Fruit fly (Drosophila melanogaster): Measurements from ENCODE around the gene Coprox.

The Coprox gene

dm6 chr2L:6971597-6972036 is 7.4 kb downstream of the Coprox start, which contains the start of gene snRNP-U1-70K:
Gene snRNP-U1-70K (minus strand): TSS chr2L:6971737.
- TF ChIP-seq psq (optimal IDR thresholded peaks at IDR 0.05) (no peak), EcR (GFP tag; optimal IDR thresholded peaks at IDR 0.05) (no peak), Dll (optimal IDR thresholded peaks at IDR 0.05) (no peak), usp (GFP tag; optimal IDR thresholded peaks at IDR 0.05) (no peak), CG8478 (optimal IDR thresholded peaks at IDR 0.05) (no peak), pan (optimal IDR thresholded peaks at IDR 0.05) (no peak)

DNA sequence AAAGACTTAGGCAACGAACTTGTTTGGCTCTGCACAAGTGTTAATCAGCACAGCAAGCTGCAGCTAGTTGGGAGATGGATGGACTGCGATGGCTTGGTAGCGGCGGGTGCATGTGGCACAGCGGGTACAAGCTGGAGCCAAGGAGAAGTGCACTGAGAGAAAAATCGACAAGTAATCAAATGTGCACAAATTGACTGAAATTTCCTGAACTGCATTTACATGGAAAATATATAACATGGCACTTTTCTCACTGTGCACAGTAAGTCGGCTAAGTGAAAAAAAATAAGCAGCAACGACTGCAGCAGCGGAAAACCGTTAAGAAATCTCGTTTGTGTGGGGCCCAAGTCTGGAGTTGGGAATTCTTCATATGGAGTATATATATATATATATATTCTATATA is 26.9 kb downstream of the Coprox start:
- TF ChIP-seq CG8478 (optimal IDR thresholded peaks at IDR 0.05) (no peak), EcR (GFP tag; optimal IDR thresholded peaks at IDR 0.05) (no peak), pan (optimal IDR thresholded peaks at IDR 0.05) (no peak), psq (optimal IDR thresholded peaks at IDR 0.05) (no peak), usp (GFP tag; optimal IDR thresholded peaks at IDR 0.05) (no peak), Dll (optimal IDR thresholded peaks at IDR 0.05) (no peak)

DNA sequence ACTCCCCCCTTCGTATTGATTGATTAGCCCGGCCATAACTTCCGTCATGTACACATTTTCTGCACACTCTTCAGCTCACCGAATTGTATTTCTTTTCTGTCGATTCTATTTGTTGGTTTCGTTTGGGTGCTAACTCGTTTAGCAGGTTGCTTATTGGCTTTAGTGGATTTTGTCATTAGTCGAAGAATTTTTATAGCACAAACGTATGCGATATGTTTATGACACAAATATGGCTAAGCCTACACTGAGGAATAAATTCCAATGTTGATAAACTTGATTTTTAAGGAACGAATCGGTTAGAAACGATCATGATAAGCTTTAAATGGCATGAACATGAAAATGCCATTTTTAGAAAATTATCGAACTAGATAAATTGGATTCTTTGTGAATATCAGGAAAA is 34.5 kb downstream of the Coprox start:
- TF ChIP-seq usp (GFP tag; optimal IDR thresholded peaks at IDR 0.05) (no peak), EcR (GFP tag; optimal IDR thresholded peaks at IDR 0.05) (no peak), Dll (optimal IDR thresholded peaks at IDR 0.05) (no peak), psq (optimal IDR thresholded peaks at IDR 0.05) (no peak), pan (optimal IDR thresholded peaks at IDR 0.05) (no peak), CG8478 (optimal IDR thresholded peaks at IDR 0.05) (no peak)

dm6 chr2L:7004304-7004703 is 40.1 kb downstream of the Coprox start:
- TF ChIP-seq pan (optimal IDR thresholded peaks at IDR 0.05): no peak
- TF ChIP-seq Dll (optimal IDR thresholded peaks at IDR 0.05): no peak
- no peak for TF ChIP-seq CG8478 (optimal IDR thresholded peaks at IDR 0.05)
- TF ChIP-seq EcR (GFP tag; optimal IDR thresholded peaks at IDR 0.05): no peak
- no peak for TF ChIP-seq usp (GFP tag; optimal IDR thresholded peaks at IDR 0.05)
- no peak for TF ChIP-seq psq (optimal IDR thresholded peaks at IDR 0.05)

dm6 chr2L:7005489-7005888 is 41.3 kb downstream of the Coprox start:
- TF ChIP-seq pan (optimal IDR thresholded peaks at IDR 0.05) (no peak), psq (optimal IDR thresholded peaks at IDR 0.05) (no peak), Dll (optimal IDR thresholded peaks at IDR 0.05) (no peak), CG8478 (optimal IDR thresholded peaks at IDR 0.05) (no peak), EcR (GFP tag; optimal IDR thresholded peaks at IDR 0.05) (no peak), usp (GFP tag; optimal IDR thresholded peaks at IDR 0.05) (no peak)

DNA sequence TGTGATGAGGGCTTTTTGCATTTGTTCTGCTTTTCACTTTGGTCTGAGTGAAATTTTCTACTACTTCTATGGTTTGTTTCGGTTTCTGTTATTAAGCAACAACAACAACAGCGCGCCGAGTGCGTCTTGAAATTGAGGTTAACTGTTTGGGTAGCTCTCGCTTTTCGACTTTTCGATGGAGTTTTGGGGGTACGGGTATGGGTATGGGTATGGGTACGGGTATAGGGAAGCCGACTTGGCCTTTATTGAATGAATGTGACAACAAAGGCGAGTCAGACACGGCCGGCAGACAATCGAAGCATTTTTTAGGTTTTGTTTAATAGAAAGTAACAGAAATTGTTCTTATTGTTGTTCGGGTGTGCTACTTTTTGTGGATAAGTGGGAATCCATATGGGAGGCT is 43.3 kb downstream of the Coprox start:
- TF ChIP-seq pan (optimal IDR thresholded peaks at IDR 0.05) (no peak), EcR (GFP tag; optimal IDR thresholded peaks at IDR 0.05) (no peak), psq (optimal IDR thresholded peaks at IDR 0.05) (no peak), usp (GFP tag; optimal IDR thresholded peaks at IDR 0.05) (no peak), Dll (optimal IDR thresholded peaks at IDR 0.05) (no peak), CG8478 (optimal IDR thresholded peaks at IDR 0.05) (no peak)

dm6 chr2L:7009807-7010470 is 45.7 kb downstream of the Coprox start, which contains the start of gene uif:
Gene uif (minus strand): TSS chr2L:7010359.
- TF ChIP-seq EcR (GFP tag; optimal IDR thresholded peaks at IDR 0.05): no peak
- TF ChIP-seq pan (optimal IDR thresholded peaks at IDR 0.05): no peak

DNA sequence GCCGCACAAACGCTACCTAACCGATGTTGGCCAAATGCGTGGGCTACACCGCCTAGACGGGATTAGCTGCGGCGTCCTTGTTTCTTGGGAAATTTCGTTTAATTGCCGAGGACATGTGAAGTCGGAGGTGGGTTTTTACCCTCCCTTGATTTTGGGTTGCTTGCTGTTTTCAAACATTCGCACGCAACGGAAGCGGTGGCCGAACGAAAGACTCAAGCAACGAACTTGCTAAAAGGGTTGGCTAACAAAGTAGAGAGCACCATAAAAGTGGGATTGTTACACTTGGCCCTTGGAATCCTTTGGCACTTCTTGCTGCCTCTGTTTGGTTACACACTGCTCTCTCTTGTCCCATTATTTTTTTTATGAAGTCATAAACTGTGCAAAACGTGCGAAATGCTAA is 46.3 kb downstream of the Coprox start:
- no peak for TF ChIP-seq Dll (optimal IDR thresholded peaks at IDR 0.05)
- no peak for TF ChIP-seq CG8478 (optimal IDR thresholded peaks at IDR 0.05)
- TF ChIP-seq usp (GFP tag; optimal IDR thresholded peaks at IDR 0.05): no peak
- TF ChIP-seq pan (optimal IDR thresholded peaks at IDR 0.05): no peak
- TF ChIP-seq psq (optimal IDR thresholded peaks at IDR 0.05): no peak

- no peak for TF ChIP-seq usp (GFP tag; optimal IDR thresholded peaks at IDR 0.05)
- no peak for TF ChIP-seq psq (optimal IDR thresholded peaks at IDR 0.05)
- no peak for TF ChIP-seq pan (optimal IDR thresholded peaks at IDR 0.05)
- TF ChIP-seq EcR (GFP tag; optimal IDR thresholded peaks at IDR 0.05): no peak
- no peak for TF ChIP-seq Dll (optimal IDR thresholded peaks at IDR 0.05)
- TF ChIP-seq CG8478 (optimal IDR thresholded peaks at IDR 0.05): no peak
Measured at dm6 chr2L:7011962-7012361, 47.7 kb downstream of the Coprox start, which contains the start of gene CG43321. Gene CG43321 (plus strand): TSS chr2L:7012262.

DNA sequence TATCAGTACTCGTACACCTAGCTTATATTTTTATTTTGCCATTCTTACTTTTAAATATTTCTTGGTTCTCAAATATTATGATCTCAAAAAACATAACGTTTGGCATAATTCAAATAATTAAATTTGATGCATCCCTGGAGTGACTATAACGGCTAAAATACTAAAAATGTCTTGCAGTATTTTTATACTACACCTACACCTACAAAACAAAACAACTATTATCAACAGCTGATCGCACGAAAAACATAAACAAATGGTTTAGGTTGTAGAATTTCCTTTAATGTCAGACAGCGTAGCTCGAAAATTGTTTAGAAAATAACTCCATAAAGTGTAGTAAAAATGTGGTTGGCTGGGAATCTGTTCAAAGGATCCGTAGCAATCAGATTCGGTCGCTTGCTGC is 48.9 kb downstream of the Coprox start, which contains the start of gene CG43322:
Gene CG43322 (plus strand): TSS at position 240 of the 400 bp plus-strand sequence.
- TF ChIP-seq pan (optimal IDR thresholded peaks at IDR 0.05) (no peak), CG8478 (optimal IDR thresholded peaks at IDR 0.05) (no peak), psq (optimal IDR thresholded peaks at IDR 0.05) (no peak), EcR (GFP tag; optimal IDR thresholded peaks at IDR 0.05) (no peak), Dll (optimal IDR thresholded peaks at IDR 0.05) (no peak), usp (GFP tag; optimal IDR thresholded peaks at IDR 0.05) (no peak)

Measured in whole organism.